Fruit fly (Drosophila melanogaster): ENCODE measurements around the gene Spindly.

Spindly gene

DNA sequence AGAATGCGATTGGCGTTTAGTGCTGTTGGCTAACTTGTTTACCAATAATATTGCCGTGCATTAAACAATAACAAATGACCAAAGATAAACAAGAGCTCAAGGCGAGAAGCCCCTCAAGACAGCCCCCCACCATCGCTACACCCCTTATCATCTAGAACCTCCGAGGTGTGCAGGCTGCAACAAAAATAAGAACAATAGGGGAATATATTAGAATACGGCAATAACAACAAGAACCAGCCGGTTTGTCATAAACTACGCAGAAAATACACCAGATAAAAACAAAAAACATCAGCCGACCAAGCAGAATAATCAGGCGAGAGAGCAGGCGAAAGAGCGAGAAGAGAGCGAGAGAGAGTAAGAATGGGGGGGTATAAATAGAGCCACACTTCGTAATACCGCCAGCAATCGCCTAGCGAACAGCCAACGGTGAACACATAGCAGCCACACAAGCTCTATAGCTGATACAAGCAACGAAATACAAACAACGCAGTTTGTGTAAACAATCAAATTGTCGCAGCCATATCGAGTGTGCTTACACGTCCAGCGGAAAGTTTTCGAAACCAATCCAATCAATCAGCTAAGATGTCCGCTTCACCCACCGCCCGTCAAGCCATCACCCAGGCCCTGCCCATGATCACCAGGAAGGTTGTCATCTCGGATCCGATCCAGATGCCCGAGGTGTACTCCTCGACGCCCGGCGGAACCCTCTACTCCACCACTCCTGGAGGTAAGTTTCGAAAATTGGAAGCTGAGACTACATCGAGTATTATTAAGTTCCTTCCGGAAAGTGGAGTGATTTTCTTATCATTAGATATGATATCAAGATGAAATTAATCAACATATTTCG lies 51.9 kb downstream of the Spindly start, which contains the start of gene Thor (continued):
- peak; percentile 54 for TF ChIP-seq CG4282 (GFP tag; optimal IDR thresholded peaks at IDR 0.05)
- TF ChIP-seq CG6765 (GFP tag; optimal IDR thresholded peaks at IDR 0.05) = peak; percentile 62
- TF ChIP-seq sob (GFP tag; IDR thresholded peaks at IDR 0.05) = peak; percentile 76
- no peak for TF ChIP-seq Ravus (GFP tag; IDR thresholded peaks at IDR 0.05)
- TF ChIP-seq Bgb (GFP tag; IDR thresholded peaks at IDR 0.05; ENCODE audit: partially characterized antibody) = peak; percentile 75
- no peak for TF ChIP-seq Elba2 (GFP tag; optimal IDR thresholded peaks at IDR 0.05)
- TF ChIP-seq CG30403 (GFP tag; optimal IDR thresholded peaks at IDR 0.05) = peak; percentile 26
- peak; percentile 68; the same call in 1 of the 2 replicates for TF ChIP-seq wdn (GFP tag; IDR thresholded peaks at IDR 0.05)
- TF ChIP-seq Poxn (GFP tag; IDR thresholded peaks at IDR 0.05) = peak; percentile 31; the same call in 1 of the 2 replicates
- peak; percentile 50 for TF ChIP-seq zfh2 (GFP tag; optimal IDR thresholded peaks at IDR 0.05)
- TF ChIP-seq esg (GFP tag; conservative IDR thresholded peaks at IDR 0.05) = no peak
- TF ChIP-seq CG16815 (GFP tag; optimal IDR thresholded peaks at IDR 0.05) = no peak
- peak; percentile 87 for TF ChIP-seq Hmr (GFP tag; optimal IDR thresholded peaks at IDR 0.05)
- peak; percentile 76 for TF ChIP-seq CG6813 (GFP tag; optimal IDR thresholded peaks at IDR 0.05)
- peak; percentile 42 for TF ChIP-seq dmrt99B (tag; optimal IDR thresholded peaks at IDR 0.05)
- peak; percentile 36 to 74 for TF ChIP-seq dpn (GFP tag; optimal IDR thresholded peaks at IDR 0.05)
- no peak for TF ChIP-seq Doc2 (GFP tag; IDR thresholded peaks at IDR 0.05)
- TF ChIP-seq Oaz (GFP tag; IDR thresholded peaks at IDR 0.05) = no peak
- TF ChIP-seq CG10321 (GFP tag; IDR thresholded peaks at IDR 0.05) = peak; percentile 58
- TF ChIP-seq oc (tag; optimal IDR thresholded peaks at IDR 0.05) = peak; percentile 65
- TF ChIP-seq CG6272 (GFP tag; IDR thresholded peaks at IDR 0.05) = no peak; the same call in 1 of the 2 replicates
- TF ChIP-seq nerfin-2 (GFP tag; IDR thresholded peaks at IDR 0.05; ENCODE audit: partially characterized antibody) = no peak
- peak; percentile 49 for TF ChIP-seq CG13296 (GFP tag; optimal IDR thresholded peaks at IDR 0.05)
- no peak for TF ChIP-seq CG17612 (GFP tag; IDR thresholded peaks at IDR 0.05)
- peak; percentile 37 for TF ChIP-seq CG4617 (GFP tag; optimal IDR thresholded peaks at IDR 0.05; ENCODE audit: borderline replicate concordance)
- TF ChIP-seq CG10431 (GFP tag; optimal IDR thresholded peaks at IDR 0.05) = peak; percentile 84
- peak; percentile 45 for TF ChIP-seq D19A (tag; optimal IDR thresholded peaks at IDR 0.05)
- 0 out of 3 replicates have a peak, but pooled peaks have one; percentile 9 for TF ChIP-seq CG2889 (GFP tag; IDR thresholded peaks at IDR 0.05)
- TF ChIP-seq CG7745 (tag; optimal IDR thresholded peaks at IDR 0.05) = no peak
- TF ChIP-seq Dll (GFP tag; IDR thresholded peaks at IDR 0.05; ENCODE audit: partially characterized antibody) = no peak
- peak; percentile 70 for TF ChIP-seq Meics (GFP tag; optimal IDR thresholded peaks at IDR 0.05)
- TF ChIP-seq mld (GFP tag; IDR thresholded peaks at IDR 0.05; ENCODE audit: partially characterized antibody) = peak; percentile 55; the same call in 1 of the 3 replicates
- peak; percentile 57 for TF ChIP-seq p53 (GFP tag; optimal IDR thresholded peaks at IDR 0.05)
- no peak for TF ChIP-seq cad (GFP tag; optimal IDR thresholded peaks at IDR 0.05)
- TF ChIP-seq chinmo (GFP tag; IDR thresholded peaks at IDR 0.05; ENCODE audit: partially characterized antibody) = peak; percentile 98; the same call in 3 of the 4 replicates
- peak; percentile 79 for TF ChIP-seq CG4360 (GFP tag; IDR thresholded peaks at IDR 0.05)
- TF ChIP-seq CG31365 (tag; optimal IDR thresholded peaks at IDR 0.05) = peak; percentile 46
- TF ChIP-seq NC2α (GFP tag; optimal IDR thresholded peaks at IDR 0.05) = peak; percentile 91
- peak; percentile 71 for TF ChIP-seq gcm2 (GFP tag; optimal IDR thresholded peaks at IDR 0.05)
- TF ChIP-seq ssp (GFP tag; IDR thresholded peaks at IDR 0.05) = no peak
- TF ChIP-seq tup (GFP tag; optimal IDR thresholded peaks at IDR 0.05) = peak; percentile 63
- no peak for TF ChIP-seq CG7357 (GFP tag; IDR thresholded peaks at IDR 0.05)
- no peak for TF ChIP-seq Doc3 (GFP tag; IDR thresholded peaks at IDR 0.05; ENCODE audit: partially characterized antibody)
- TF ChIP-seq CG11456 (GFP tag; IDR thresholded peaks at IDR 0.05) = peak; percentile 86
- TF ChIP-seq CG8944 (GFP tag; optimal IDR thresholded peaks at IDR 0.05) = peak; percentile 26
- TF ChIP-seq amos (GFP tag; IDR thresholded peaks at IDR 0.05; ENCODE audit: partially characterized antibody) = peak; percentile 57; the same call in 1 of the 2 replicates
- peak; percentile 31 for TF ChIP-seq gsb-n (tag; optimal IDR thresholded peaks at IDR 0.05)
- TF ChIP-seq CG17385 (GFP tag; optimal IDR thresholded peaks at IDR 0.05) = peak; percentile 63

Data from whole organism, embryonic.